Fruit fly (Drosophila melanogaster): ENCODE results near the gene CG10510.

DNA sequence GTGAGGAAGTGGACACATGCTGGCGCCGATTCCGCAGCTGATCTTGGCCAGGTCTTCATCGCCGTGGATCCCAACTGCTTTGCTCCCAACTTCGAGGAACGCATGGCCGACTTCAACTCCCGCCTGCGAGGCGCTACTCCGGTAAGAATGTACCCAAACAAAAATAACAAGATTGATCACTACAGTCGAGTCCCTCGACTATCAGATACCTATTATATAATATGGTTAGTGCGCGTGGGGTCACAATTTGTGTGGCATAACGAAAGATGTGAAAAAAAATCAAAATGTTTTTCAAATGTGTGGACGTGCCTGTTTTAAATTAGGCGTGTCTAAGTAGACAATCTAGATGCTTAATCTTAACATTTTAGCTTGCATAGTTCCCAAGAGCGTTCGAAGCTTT is 3.4 kb downstream of the CG10510 start:
- no peak for TF ChIP-seq foxo (GFP tag; optimal IDR thresholded peaks at IDR 0.05)
- no peak for TF ChIP-seq fru (GFP tag; optimal IDR thresholded peaks at IDR 0.05)
- TF ChIP-seq Hr83 (GFP tag; optimal IDR thresholded peaks at IDR 0.05; ENCODE audit: poor library complexity, severe bottlenecking) = no peak
- no peak for TF ChIP-seq brk (GFP tag; optimal IDR thresholded peaks at IDR 0.05)

All from whole organism, wandering third instar larva.